Worm (Caenorhabditis elegans) whole organism, young adult: ENCODE data around the gene ZK402.5.
"Not testable (repeated sequence)": the region's sequence is repeated elsewhere in the genome, so short reads cannot be mapped to it uniquely, and the experiment has no call there.

Experiments
- B0019.2 ChIP-seq: fragments of 200-800 bp; sonication (Bioruptor generic); conservative IDR thresholded peaks from 2 replicates; pipeline ENCODE4 v1.3.6; 2022; ENCODE audit warnings: missing genetic modification reagents, missing genetic modification characterization, missing compliant biosample characterization
- B0035.1 ChIP-seq: sonication (generic microtip); optimal IDR thresholded peaks from 2 replicates; lab custom pipeline; 2016; ENCODE audit warnings: missing genetic modification characterization, mild to moderate bottlenecking, missing compliant biosample characterization, missing genotype, missing genetic modification reagents
- C06A6.2 ChIP-seq: fragments of 200-800 bp; sonication (Bioruptor generic); conservative IDR thresholded peaks from 2 replicates; pipeline ENCODE4 v1.3.6; 2022; ENCODE audit warnings: missing genetic modification characterization, missing compliant biosample characterization
- F10E7.11 ChIP-seq: sonication (generic microtip); optimal IDR thresholded peaks from 2 replicates; lab custom pipeline; 2017; ENCODE audit warnings: mild to moderate bottlenecking, missing genetic modification characterization, moderate library complexity, missing compliant biosample characterization
- F22D6.2 ChIP-seq: sonication (generic microtip); optimal IDR thresholded peaks from 2 replicates; lab custom pipeline; 2016; ENCODE audit warnings: mild to moderate bottlenecking, missing genetic modification characterization, missing compliant biosample characterization
- F23B12.7 ChIP-seq: sonication (generic microtip); optimal IDR thresholded peaks from 2 replicates; lab custom pipeline; 2017; ENCODE audit warnings: missing genetic modification characterization, mild to moderate bottlenecking, missing compliant biosample characterization, antibody characterized with exemption, moderate library complexity; ENCODE audit not compliant: insufficient read depth
- F37B4.10 ChIP-seq: fragments of 200-800 bp; sonication (Bioruptor generic); IDR thresholded peaks from 2 replicates; pipeline ENCODE4 v1.3.6; 2022; ENCODE audit warnings: missing genetic modification characterization, missing compliant biosample characterization
- F52B5.7 ChIP-seq: sonication (generic microtip); optimal IDR thresholded peaks from 2 replicates; lab custom pipeline; 2016; ENCODE audit warnings: mild to moderate bottlenecking, missing genetic modification characterization, missing compliant biosample characterization
- F55B11.4 ChIP-seq: sonication (generic microtip); optimal IDR thresholded peaks from 2 replicates; lab custom pipeline; 2016; ENCODE audit warnings: missing compliant biosample characterization, missing genetic modification characterization, borderline replicate concordance; ENCODE audit not compliant: insufficient read depth
- F57A8.1 ChIP-seq: fragments of 200-800 bp; sonication (Bioruptor generic); optimal IDR thresholded peaks from 2 replicates; lab custom pipeline; 2018; ENCODE audit warnings: mild to moderate bottlenecking, missing genetic modification characterization, moderate library complexity, missing compliant biosample characterization
- K11D2.4 ChIP-seq: fragments of 200-800 bp; sonication (Bioruptor generic); IDR thresholded peaks from 2 replicates; pipeline ENCODE4 v1.3.6; 2022; ENCODE audit warnings: missing genetic modification reagents, missing genetic modification characterization, missing compliant biosample characterization
- K12H6.12 ChIP-seq: fragments of 200-800 bp; sonication (Bioruptor generic); optimal IDR thresholded peaks from 2 replicates; lab custom pipeline; 2018; ENCODE audit warnings: mild to moderate bottlenecking, missing genetic modification characterization, missing compliant biosample characterization
- Y56A3A.18 ChIP-seq: fragments of 200-800 bp; sonication (Bioruptor generic); IDR thresholded peaks from 2 replicates; pipeline ENCODE4 v1.3.6; 2022; ENCODE audit warnings: missing genetic modification reagents, missing genetic modification characterization, missing compliant biosample characterization
- atf-7 ChIP-seq: sonication (generic microtip); optimal IDR thresholded peaks from 2 replicates; lab custom pipeline; 2017; ENCODE audit warnings: mild to moderate bottlenecking, missing genetic modification characterization, missing compliant biosample characterization
- bed-2 ChIP-seq: fragments of 200-800 bp; sonication (Bioruptor generic); IDR thresholded peaks from 2 replicates; pipeline ENCODE4 v1.3.6; 2022; ENCODE audit warnings: missing genetic modification reagents, missing genetic modification characterization, missing compliant biosample characterization
- cebp-1 ChIP-seq, 2 experiments: fragments of 200-800 bp in 1 of 2; sonication (Bioruptor generic) in 1 of 2; sonication (generic microtip) in 1 of 2; IDR thresholded peaks in 1 of 2; optimal IDR thresholded peaks in 1 of 2; 2 replicates each; pipeline versions ENCODE4 v1.3.6 to Lab custom; 2017 to 2022; ENCODE audit warnings: missing compliant biosample characterization in 2 of 2, missing genetic modification characterization in 2 of 2, mild to moderate bottlenecking in 1 of 2, missing genetic modification reagents in 1 of 2, moderate library complexity in 1 of 2
- ceh-27 ChIP-seq: fragments of 200-800 bp; sonication (Bioruptor generic); optimal IDR thresholded peaks from 2 replicates; lab custom pipeline; 2018; ENCODE audit warnings: mild to moderate bottlenecking, missing genetic modification characterization, moderate library complexity, missing compliant biosample characterization
- ceh-79 ChIP-seq: sonication (generic microtip); optimal IDR thresholded peaks from 2 replicates; lab custom pipeline; 2017; ENCODE audit warnings: mild to moderate bottlenecking, missing genetic modification characterization, missing compliant biosample characterization
- ceh-91 ChIP-seq: fragments of 200-800 bp; sonication (Bioruptor generic); IDR thresholded peaks from 2 replicates; pipeline ENCODE4 v1.3.6; 2022; ENCODE audit warnings: missing genetic modification reagents, missing genetic modification characterization, missing compliant biosample characterization
- dpff-1 ChIP-seq: sonication (generic microtip); optimal IDR thresholded peaks from 2 replicates; lab custom pipeline; 2017; ENCODE audit warnings: mild to moderate bottlenecking, missing genetic modification characterization, missing compliant biosample characterization
- efl-1 ChIP-seq: fragments of 150-350 bp; optimal IDR thresholded peaks from 2 replicates; lab custom pipeline; 2014; ENCODE audit warnings: missing biosample characterization, missing genetic modification reagents, missing genetic modification characterization
- egl-18 ChIP-seq: fragments of 200-800 bp; sonication (Bioruptor generic); IDR thresholded peaks from 2 replicates; pipeline ENCODE4 v1.3.6; 2022; ENCODE audit warnings: missing genetic modification reagents, missing genetic modification characterization, missing compliant biosample characterization
- egl-44 ChIP-seq: fragments of 200-800 bp; sonication (Bioruptor generic); IDR thresholded peaks from 2 replicates; pipeline ENCODE4 v1.3.6; 2022; ENCODE audit warnings: missing genetic modification reagents, missing genetic modification characterization, missing compliant biosample characterization
- hrde-1 ChIP-seq: sonication (generic microtip); optimal IDR thresholded peaks from 2 replicates; lab custom pipeline; 2016; ENCODE audit warnings: missing genetic modification characterization, mild to moderate bottlenecking, missing compliant biosample characterization, moderate library complexity, missing genotype, missing genetic modification reagents, borderline replicate concordance
- lag-1 ChIP-seq: fragments of 200-800 bp; sonication (Bioruptor generic); IDR thresholded peaks from 2 replicates; pipeline ENCODE4 v1.3.6; 2022; ENCODE audit warnings: missing genetic modification reagents, missing genetic modification characterization, missing compliant biosample characterization
- lin-35 ChIP-seq, 3 experiments: fragments of 150-350 bp in 2 of 3; sonication (generic microtip) in 1 of 3; optimal IDR thresholded peaks; 2 replicates each; lab custom pipeline; 2014 to 2018; ENCODE audit warnings: missing biosample characterization in 3 of 3, missing genetic modification characterization in 3 of 3, missing genetic modification reagents in 3 of 3
- lin-40 ChIP-seq: sonication (generic microtip); optimal IDR thresholded peaks from 2 replicates; lab custom pipeline; 2016; ENCODE audit warnings: missing genetic modification characterization, mild to moderate bottlenecking, missing compliant biosample characterization, missing genotype, missing genetic modification reagents
- lir-1 ChIP-seq: fragments of 200-800 bp; sonication (Bioruptor generic); conservative IDR thresholded peaks from 2 replicates; pipeline ENCODE4 v1.3.6; 2022; ENCODE audit warnings: missing genetic modification reagents, missing genetic modification characterization, missing compliant biosample characterization
- madf-10 ChIP-seq: sonication (generic microtip); optimal IDR thresholded peaks from 2 replicates; lab custom pipeline; 2016; ENCODE audit warnings: mild to moderate bottlenecking, missing genetic modification characterization, missing compliant biosample characterization
- madf-8 ChIP-seq: fragments of 200-800 bp; sonication (Bioruptor generic); conservative IDR thresholded peaks from 2 replicates; pipeline ENCODE4 v1.3.6; 2022; ENCODE audit warnings: missing genetic modification reagents, missing genetic modification characterization, missing compliant biosample characterization
- mel-28 ChIP-seq: sonication (generic microtip); optimal IDR thresholded peaks from 2 replicates; lab custom pipeline; 2016; ENCODE audit warnings: borderline replicate concordance, mild to moderate bottlenecking, missing genetic modification characterization, missing compliant biosample characterization
- mes-4 ChIP-seq: sonication (generic microtip); optimal IDR thresholded peaks from 2 replicates; lab custom pipeline; 2016; ENCODE audit warnings: missing genotype, missing genetic modification characterization, missing compliant biosample characterization
- nfyb-1 ChIP-seq: fragments of 200-800 bp; sonication (Bioruptor generic); IDR thresholded peaks from 2 replicates; pipeline ENCODE4 v1.3.6; 2022; ENCODE audit warnings: missing genetic modification reagents, missing genetic modification characterization, missing compliant biosample characterization
- nhr-80 ChIP-seq: sonication (generic microtip); optimal IDR thresholded peaks from 2 replicates; lab custom pipeline; 2016; ENCODE audit warnings: missing genetic modification characterization, missing compliant biosample characterization
- rec-8 ChIP-seq, 2 experiments: sonication (generic microtip); optimal IDR thresholded peaks; 2 replicates each; lab custom pipeline; 2016; ENCODE audit warnings: mild to moderate bottlenecking in 2 of 2, missing genetic modification characterization in 2 of 2, missing genetic modification reagents in 2 of 2, missing genotype in 2 of 2, missing biosample characterization in 1 of 2, missing compliant biosample characterization in 1 of 2, moderate library complexity in 1 of 2
- sea-2 ChIP-seq: fragments of 200-800 bp; sonication (Bioruptor generic); IDR thresholded peaks from 2 replicates; pipeline ENCODE4 v1.3.6; 2022; ENCODE audit warnings: missing genetic modification characterization, missing compliant biosample characterization
- snpc-4 ChIP-seq, 5 experiments: fragments of 150-350 bp in 1 of 5; sonication (generic microtip) in 4 of 5; optimal IDR thresholded peaks; 2 replicates each; lab custom pipeline; 2014 to 2018; ENCODE audit warnings: missing genetic modification characterization in 5 of 5, missing biosample characterization in 3 of 5, antibody characterized with exemption in 2 of 5, mild to moderate bottlenecking in 2 of 5, missing compliant biosample characterization in 2 of 5, missing genotype in 2 of 5, moderate library complexity in 2 of 5, missing genetic modification reagents in 1 of 5
- somi-1 ChIP-seq: fragments of 200-800 bp; sonication (Bioruptor generic); optimal IDR thresholded peaks from 2 replicates; lab custom pipeline; 2018; ENCODE audit warnings: mild to moderate bottlenecking, missing genetic modification characterization, missing compliant biosample characterization
- xnd-1 ChIP-seq: sonication (generic microtip); optimal IDR thresholded peaks from 2 replicates; lab custom pipeline; 2016; ENCODE audit warnings: missing genotype, missing genetic modification reagents, missing genetic modification characterization, missing compliant biosample characterization
- ztf-18 ChIP-seq: sonication (generic microtip); optimal IDR thresholded peaks from 2 replicates; lab custom pipeline; 2016; ENCODE audit warnings: missing genotype, mild to moderate bottlenecking, missing genetic modification characterization, missing compliant biosample characterization
- ztf-22 ChIP-seq: fragments of 200-800 bp; sonication (Bioruptor generic); optimal IDR thresholded peaks from 2 replicates; lab custom pipeline; 2018; ENCODE audit warnings: mild to moderate bottlenecking, missing genetic modification characterization, moderate library complexity, missing compliant biosample characterization
- ztf-25 ChIP-seq: fragments of 200-800 bp; sonication (Bioruptor generic); IDR thresholded peaks from 2 replicates; pipeline ENCODE4 v1.3.6; 2022; ENCODE audit warnings: missing genetic modification reagents, missing genetic modification characterization, missing compliant biosample characterization

The ZK402.5 gene

DNA sequence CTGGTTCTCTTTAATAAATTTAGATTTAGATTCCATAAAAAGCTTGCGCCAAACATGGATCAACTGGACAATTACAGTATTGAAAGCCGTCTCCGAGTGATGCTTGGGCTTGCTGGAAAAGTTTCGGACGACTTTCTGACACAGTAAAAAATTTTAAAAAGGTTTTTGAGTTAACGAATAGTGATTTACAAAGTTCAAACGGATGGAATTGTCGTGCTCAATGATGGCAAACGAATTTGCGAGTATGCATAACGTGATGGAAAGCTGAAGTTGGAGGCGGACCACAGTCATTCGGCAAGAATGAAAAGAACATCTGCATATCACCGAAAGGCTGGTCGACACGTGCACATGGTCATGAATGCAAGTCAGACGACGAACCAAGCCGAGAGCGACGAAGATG, 2.8 kb upstream of the ZK402.5 start, which contains the start of gene ZK402.1:
ZK402.1 (plus strand) TSS at position 301 of the 400 bp plus-strand sequence.
- not testable (repeated sequence) for TF ChIP-seq egl-18 (GFP tag; lab: Robert Waterston, UW); F22D6.2 (tag; lab: Kevin White, UChicago); snpc-4 (GFP tag; optimal IDR thresholded peaks at IDR 0.05; lab: Kevin White, UChicago); snpc-4 (tag; optimal IDR thresholded peaks at IDR 0.05; lab: Kevin White, UChicago)

ce11 chrX:1403444-1403843, 2.3 kb upstream of the ZK402.5 start, which contains the start of gene ZK402.2:
Gene ZK402.2 (plus strand): TSS chrX:1403744.
- TF ChIP-seq nhr-80; ceh-91 (GFP tag; lab: Robert Waterston, UW); F57A8.1 (GFP tag; lab: Kevin White, UChicago): not testable (repeated sequence)

DNA sequence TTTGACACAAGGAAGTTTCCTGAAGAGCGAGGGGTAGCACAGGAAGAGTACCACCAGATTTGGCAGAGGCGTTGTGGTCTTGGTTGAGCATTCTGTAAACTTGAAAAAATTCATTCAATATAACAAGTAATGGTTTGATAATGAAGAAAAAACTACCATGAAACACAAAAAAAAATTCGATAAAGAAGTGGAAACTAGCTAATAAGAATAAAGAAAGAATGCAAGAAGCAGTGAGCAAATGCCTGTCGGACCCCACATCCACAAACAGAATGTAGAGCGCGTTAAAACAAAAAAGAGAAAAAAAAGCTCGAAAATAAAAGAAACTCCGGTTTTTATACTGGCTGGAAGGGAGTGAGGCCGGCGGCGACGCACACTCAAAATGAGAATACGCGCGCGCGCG, 3.6 kb downstream of the ZK402.5 start, which contains the start of gene H39E20.1:
H39E20.1 (minus strand) TSS at position 101 of the 400 bp plus-strand sequence.
- TF ChIP-seq ztf-18 (tag; lab: Kevin White, UChicago) (no peak), efl-1 (GFP tag; lab: Kevin White, UChicago) (peak; percentile 51), F10E7.11 (tag; lab: Kevin White, UChicago) (no peak), hrde-1 (tag; lab: Kevin White, UChicago) (no peak), sea-2 (GFP tag; lab: Robert Waterston, UW) (no peak), ztf-22 (GFP tag; lab: Kevin White, UChicago) (no peak), Y56A3A.18 (GFP tag; lab: Robert Waterston, UW) (no peak), xnd-1 (peak; percentile 30), egl-44 (GFP tag; lab: Robert Waterston, UW) (no peak), F55B11.4 (tag; lab: Kevin White, UChicago) (no peak), bed-2 (GFP tag; lab: Robert Waterston, UW) (no peak), lag-1 (GFP tag; lab: Robert Waterston, UW) (no peak), dpff-1 (tag; lab: Kevin White, UChicago) (no peak), C06A6.2 (GFP tag; lab: Robert Waterston, UW) (no peak), nfyb-1 (GFP tag; lab: Robert Waterston, UW) (no peak), ztf-25 (GFP tag; lab: Robert Waterston, UW) (no peak), B0035.1 (tag; lab: Kevin White, UChicago) (no peak), rec-8 (tag; optimal IDR thresholded peaks at IDR 0.05; lab: Kevin White, UChicago) (no peak), madf-10 (tag; lab: Kevin White, UChicago) (no peak), B0019.2 (GFP tag; lab: Robert Waterston, UW) (no peak), F37B4.10 (no peak), ceh-79 (tag; lab: Kevin White, UChicago) (no peak), madf-8 (GFP tag; lab: Robert Waterston, UW) (0 out of 2 replicates have a peak, but pooled peaks have one; percentile 32), F23B12.7 (tag; lab: Kevin White, UChicago) (no peak), mel-28 (no peak)
- TF ChIP-seq, all 124 proteins: peak for 3

- TF ChIP-seq F52B5.7 (no peak), lin-35 (GFP tag; optimal IDR thresholded peaks at IDR 0.05; lab: Kevin White, UChicago) (no peak), cebp-1 (GFP tag; IDR thresholded peaks at IDR 0.05; lab: Robert Waterston, UW) (no peak), cebp-1 (tag; optimal IDR thresholded peaks at IDR 0.05; lab: Kevin White, UChicago) (peak; percentile 32), mes-4 (tag; lab: Kevin White, UChicago) (no peak), ceh-27 (GFP tag; lab: Kevin White, UChicago) (no peak), somi-1 (GFP tag; lab: Kevin White, UChicago) (peak; percentile 38), K11D2.4 (GFP tag; lab: Robert Waterston, UW) (0 out of 2 replicates have a peak, but pooled peaks have one; percentile 32), egl-18 (GFP tag; lab: Robert Waterston, UW) (no peak), lin-40 (tag; lab: Kevin White, UChicago) (peak; percentile 27), lir-1 (GFP tag; lab: Robert Waterston, UW) (0 out of 2 replicates have a peak, but pooled peaks have one; percentile 8), K12H6.12 (tag; lab: Kevin White, UChicago) (peak; percentile 30), atf-7 (peak; percentile 51)
Observed at ce11 chrX:1395793-1396192, 5.4 kb downstream of the ZK402.5 start.
